1 fruit fly cellular context compared by ENCODE assay signal in genomic region chrX:1991843-1992242, dm6.
TF ChIP-seq lines count a peak whose summit lies in the region.

No protein-coding gene starts in this region.

TF ChIP-seq in whole organism, embryonic, 481 proteins besides CTCF, POLR2A, EP300 and RAD21 (continued from another document and continues in another):
- no peak for TF ChIP-seq sug (tag; optimal IDR thresholded peaks at IDR 0.05; lab: Kevin White, UChicago)
- TF ChIP-seq rib (GFP tag; IDR thresholded peaks at IDR 0.05; lab: Robert Waterston, UW) = no peak
- no peak for TF ChIP-seq Fer2 (tag; optimal IDR thresholded peaks at IDR 0.05; lab: Kevin White, UChicago)
- TF ChIP-seq Deaf1 (tag; optimal IDR thresholded peaks at IDR 0.05; lab: Kevin White, UChicago) = peak; percentile 89
- TF ChIP-seq CHES-1-like (GFP tag; optimal IDR thresholded peaks at IDR 0.05; lab: Kevin White, UChicago) = no peak
- no peak for TF ChIP-seq unc-4 (GFP tag; IDR thresholded peaks at IDR 0.05; lab: Robert Waterston, UW; ENCODE audit: partially characterized antibody)
- 0 out of 3 replicates have a peak, but pooled peaks have one; percentile 33 for TF ChIP-seq zen2 (GFP tag; IDR thresholded peaks at IDR 0.05; lab: Robert Waterston, UW; ENCODE audit: partially characterized antibody)
- TF ChIP-seq esg (GFP tag; conservative IDR thresholded peaks at IDR 0.05; lab: Robert Waterston, UW) = no peak
- no peak for TF ChIP-seq Oaz (GFP tag; IDR thresholded peaks at IDR 0.05; lab: Robert Waterston, UW)
- TF ChIP-seq org-1 (GFP tag; optimal IDR thresholded peaks at IDR 0.05; lab: Kevin White, UChicago) = no peak
- no peak for TF ChIP-seq cato (GFP tag; optimal IDR thresholded peaks at IDR 0.05; lab: Kevin White, UChicago; ENCODE audit: borderline replicate concordance)
- TF ChIP-seq CG11456 (GFP tag; IDR thresholded peaks at IDR 0.05; lab: Robert Waterston, UW) = no peak
- peak; percentile 8 for TF ChIP-seq D19A (tag; optimal IDR thresholded peaks at IDR 0.05; lab: Kevin White, UChicago)
- TF ChIP-seq shn (GFP tag; optimal IDR thresholded peaks at IDR 0.05; lab: Kevin White, UChicago) = no peak
- TF ChIP-seq CG16815 (GFP tag; optimal IDR thresholded peaks at IDR 0.05; lab: Kevin White, UChicago) = no peak
- TF ChIP-seq CG10321 (GFP tag; IDR thresholded peaks at IDR 0.05; lab: Robert Waterston, UW) = no peak
- no peak for TF ChIP-seq CG1647 (GFP tag; optimal IDR thresholded peaks at IDR 0.05; lab: Kevin White, UChicago)
- TF ChIP-seq row (GFP tag; IDR thresholded peaks at IDR 0.05; lab: Robert Waterston, UW) = 0 out of 3 replicates have a peak, but pooled peaks have one; percentile 11
- TF ChIP-seq sqz (GFP tag; optimal IDR thresholded peaks at IDR 0.05; lab: Kevin White, UChicago) = peak; percentile 71
- no peak for TF ChIP-seq HLHmδ (GFP tag; optimal IDR thresholded peaks at IDR 0.05; lab: Kevin White, UChicago)
- TF ChIP-seq hkb (optimal IDR thresholded peaks at IDR 0.05; lab: Kevin White, UChicago) = no peak
- TF ChIP-seq hkb (GFP tag; IDR thresholded peaks at IDR 0.05; lab: Robert Waterston, UW) = no peak
- no peak for TF ChIP-seq CG10366 (GFP tag; IDR thresholded peaks at IDR 0.05; lab: Robert Waterston, UW)
- no peak for TF ChIP-seq CG14014 (GFP tag; IDR thresholded peaks at IDR 0.05; lab: Robert Waterston, UW)
- no peak for TF ChIP-seq CG15601 (tag; optimal IDR thresholded peaks at IDR 0.05; lab: Kevin White, UChicago)
- no peak for TF ChIP-seq Taf1 (GFP tag; IDR thresholded peaks at IDR 0.05; lab: Robert Waterston, UW)
- TF ChIP-seq Six4 (GFP tag; optimal IDR thresholded peaks at IDR 0.05; lab: Kevin White, UChicago) = no peak
- no peak for TF ChIP-seq dmrt99B (tag; optimal IDR thresholded peaks at IDR 0.05; lab: Kevin White, UChicago)
- TF ChIP-seq fd102C (GFP tag; optimal IDR thresholded peaks at IDR 0.05; lab: Kevin White, UChicago) = no peak
- peak; percentile 99 for TF ChIP-seq Adf1 (GFP tag; IDR thresholded peaks at IDR 0.05; lab: Robert Waterston, UW)
- no peak for TF ChIP-seq CG12659 (GFP tag; optimal IDR thresholded peaks at IDR 0.05; lab: Kevin White, UChicago)
- TF ChIP-seq schlank (tag; optimal IDR thresholded peaks at IDR 0.05; lab: Kevin White, UChicago) = no peak
- TF ChIP-seq MESR4 (GFP tag; optimal IDR thresholded peaks at IDR 0.05; lab: Kevin White, UChicago) = no peak
- no peak for TF ChIP-seq vfl (GFP tag; optimal IDR thresholded peaks at IDR 0.05; lab: Kevin White, UChicago)
- no peak for TF ChIP-seq bigmax (GFP tag; optimal IDR thresholded peaks at IDR 0.05; lab: Kevin White, UChicago)
- TF ChIP-seq emc (GFP tag; optimal IDR thresholded peaks at IDR 0.05; lab: Kevin White, UChicago) = no peak
- TF ChIP-seq Doc3 (GFP tag; IDR thresholded peaks at IDR 0.05; lab: Robert Waterston, UW; ENCODE audit: partially characterized antibody) = no peak
- peak; percentile 43 for TF ChIP-seq Nf-YB (GFP tag; optimal IDR thresholded peaks at IDR 0.05; lab: Kevin White, UChicago)
- no peak for TF ChIP-seq CG17361 (GFP tag; IDR thresholded peaks at IDR 0.05; lab: Robert Waterston, UW)
- no peak for TF ChIP-seq CG17829 (tag; optimal IDR thresholded peaks at IDR 0.05; lab: Kevin White, UChicago)
- no peak for TF ChIP-seq pan (optimal IDR thresholded peaks at IDR 0.05; lab: Kevin White, UChicago)
- no peak for TF ChIP-seq pan (GFP tag; optimal IDR thresholded peaks at IDR 0.05 in 1 of 2, IDR thresholded peaks at IDR 0.05 in 1 of 2)
- TF ChIP-seq az2 (GFP tag; optimal IDR thresholded peaks at IDR 0.05; lab: Kevin White, UChicago) = no peak
- no peak for TF ChIP-seq BtbVII (GFP tag; optimal IDR thresholded peaks at IDR 0.05; lab: Kevin White, UChicago)
- peak; percentile 99 for TF ChIP-seq Blimp-1 (GFP tag; optimal IDR thresholded peaks at IDR 0.05; lab: Kevin White, UChicago)
- no peak for TF ChIP-seq MTF-1 (GFP tag; optimal IDR thresholded peaks at IDR 0.05; lab: Kevin White, UChicago; ENCODE audit: borderline replicate concordance)
- TF ChIP-seq knrl (GFP tag; IDR thresholded peaks at IDR 0.05; lab: Robert Waterston, UW; ENCODE audit: partially characterized antibody) = no peak
- no peak for TF ChIP-seq ro (GFP tag; IDR thresholded peaks at IDR 0.05; lab: Robert Waterston, UW)
- no peak for TF ChIP-seq Lpt (GFP tag; optimal IDR thresholded peaks at IDR 0.05; lab: Kevin White, UChicago)
- no peak for TF ChIP-seq Usf (GFP tag; optimal IDR thresholded peaks at IDR 0.05; lab: Kevin White, UChicago)
- peak in 1 of 2 experiments; percentile 12 for TF ChIP-seq bsh (GFP tag; optimal IDR thresholded peaks at IDR 0.05; lab: Kevin White, UChicago)
- TF ChIP-seq bbx (GFP tag; IDR thresholded peaks at IDR 0.05; lab: Robert Waterston, UW; ENCODE audit: partially characterized antibody) = peak; percentile 19; the same call in 1 of the 2 replicates
- TF ChIP-seq ham (GFP tag; IDR thresholded peaks at IDR 0.05; lab: Robert Waterston, UW) = no peak
- TF ChIP-seq CG15696 (tag; optimal IDR thresholded peaks at IDR 0.05; lab: Kevin White, UChicago) = no peak
- no peak for TF ChIP-seq CG4282 (GFP tag; optimal IDR thresholded peaks at IDR 0.05; lab: Kevin White, UChicago)
- no peak for TF ChIP-seq jigr1 (GFP tag; IDR thresholded peaks at IDR 0.05; lab: Robert Waterston, UW)
- no peak for TF ChIP-seq ap (GFP tag; IDR thresholded peaks at IDR 0.05; lab: Robert Waterston, UW)
- TF ChIP-seq CG7372 (GFP tag; IDR thresholded peaks at IDR 0.05; lab: Robert Waterston, UW) = no peak
- TF ChIP-seq CG16779 (GFP tag; IDR thresholded peaks at IDR 0.05; lab: Robert Waterston, UW) = no peak
- TF ChIP-seq CG11247 (GFP tag; IDR thresholded peaks at IDR 0.05; lab: Robert Waterston, UW) = no peak
- TF ChIP-seq CG4707 (GFP tag; optimal IDR thresholded peaks at IDR 0.05; lab: Kevin White, UChicago) = no peak
- TF ChIP-seq CG15073 (GFP tag; optimal IDR thresholded peaks at IDR 0.05; lab: Kevin White, UChicago) = no peak
- no peak for TF ChIP-seq CG34224 (GFP tag; IDR thresholded peaks at IDR 0.05; lab: Robert Waterston, UW; ENCODE audit: partially characterized antibody)
- TF ChIP-seq bowl (GFP tag; IDR thresholded peaks at IDR 0.05; lab: Robert Waterston, UW) = no peak
- no peak for TF ChIP-seq CG32772 (GFP tag; IDR thresholded peaks at IDR 0.05; lab: Robert Waterston, UW)
- TF ChIP-seq CG17612 (GFP tag; IDR thresholded peaks at IDR 0.05; lab: Robert Waterston, UW) = no peak
- TF ChIP-seq CG11723 (GFP tag; optimal IDR thresholded peaks at IDR 0.05; lab: Kevin White, UChicago) = no peak
- TF ChIP-seq zfh1 (GFP tag; IDR thresholded peaks at IDR 0.05; lab: Robert Waterston, UW) = no peak
- TF ChIP-seq Med (GFP tag; lab: Kevin White, UChicago) = no peak
- TF ChIP-seq pros (GFP tag; optimal IDR thresholded peaks at IDR 0.05; lab: Kevin White, UChicago) = no peak
- peak; percentile 29 for TF ChIP-seq odd (GFP tag; optimal IDR thresholded peaks at IDR 0.05; lab: Kevin White, UChicago)
- TF ChIP-seq hbn (GFP tag; IDR thresholded peaks at IDR 0.05; lab: Robert Waterston, UW; ENCODE audit: partially characterized antibody) = no peak
- peak; percentile 98 for TF ChIP-seq crol (GFP tag; IDR thresholded peaks at IDR 0.05; lab: Robert Waterston, UW)
- TF ChIP-seq sima (GFP tag; optimal IDR thresholded peaks at IDR 0.05; lab: Kevin White, UChicago) = no peak
- no peak for TF ChIP-seq CG4854 (GFP tag; optimal IDR thresholded peaks at IDR 0.05; lab: Kevin White, UChicago)
- TF ChIP-seq ttk (GFP tag; IDR thresholded peaks at IDR 0.05; lab: Robert Waterston, UW) = no peak
- TF ChIP-seq CG10147 (GFP tag; optimal IDR thresholded peaks at IDR 0.05; lab: Kevin White, UChicago) = no peak
- TF ChIP-seq CG15011 (GFP tag; optimal IDR thresholded peaks at IDR 0.05; lab: Kevin White, UChicago) = no peak
- TF ChIP-seq tio (GFP tag; optimal IDR thresholded peaks at IDR 0.05; lab: Kevin White, UChicago) = no peak
- TF ChIP-seq sens (GFP tag; lab: Kevin White, UChicago) = peak; percentile 62
- TF ChIP-seq CG5953 (GFP tag; IDR thresholded peaks at IDR 0.05; lab: Robert Waterston, UW) = no peak
- TF ChIP-seq Bteb2 (GFP tag; optimal IDR thresholded peaks at IDR 0.05; lab: Kevin White, UChicago) = no peak
- TF ChIP-seq wor (GFP tag; IDR thresholded peaks at IDR 0.05; lab: Robert Waterston, UW) = no peak
- TF ChIP-seq CG1024 (GFP tag; IDR thresholded peaks at IDR 0.05; lab: Robert Waterston, UW) = no peak
- no peak for TF ChIP-seq CG6683 (GFP tag; optimal IDR thresholded peaks at IDR 0.05; lab: Kevin White, UChicago)
- no peak for TF ChIP-seq mirr (GFP tag; optimal IDR thresholded peaks at IDR 0.05; lab: Kevin White, UChicago)
- no peak for TF ChIP-seq kah (GFP tag; optimal IDR thresholded peaks at IDR 0.05; lab: Kevin White, UChicago)
- TF ChIP-seq C15 (GFP tag; IDR thresholded peaks at IDR 0.05; lab: Robert Waterston, UW) = no peak
- TF ChIP-seq gsb-n (tag; optimal IDR thresholded peaks at IDR 0.05; lab: Kevin White, UChicago) = no peak
- TF ChIP-seq ci (GFP tag; IDR thresholded peaks at IDR 0.05; lab: Robert Waterston, UW) = no peak
- TF ChIP-seq inv (GFP tag; IDR thresholded peaks at IDR 0.05; lab: Robert Waterston, UW; ENCODE audit: partially characterized antibody) = no peak
- no peak for TF ChIP-seq Camta (GFP tag; optimal IDR thresholded peaks at IDR 0.05; lab: Kevin White, UChicago)
- no peak for TF ChIP-seq CG6854 (GFP tag; optimal IDR thresholded peaks at IDR 0.05; lab: Kevin White, UChicago)
- TF ChIP-seq otp (GFP tag; IDR thresholded peaks at IDR 0.05; lab: Robert Waterston, UW) = no peak
- no peak for TF ChIP-seq phol (tag; optimal IDR thresholded peaks at IDR 0.05; lab: Kevin White, UChicago)
- no peak for TF ChIP-seq CG12155 (GFP tag; optimal IDR thresholded peaks at IDR 0.05; lab: Kevin White, UChicago)
- TF ChIP-seq ara (GFP tag; IDR thresholded peaks at IDR 0.05; lab: Robert Waterston, UW) = no peak
- TF ChIP-seq sc (optimal IDR thresholded peaks at IDR 0.05; lab: Kevin White, UChicago) = no peak
- no peak for TF ChIP-seq sc (GFP tag; optimal IDR thresholded peaks at IDR 0.05; lab: Kevin White, UChicago)
- TF ChIP-seq Max (GFP tag; optimal IDR thresholded peaks at IDR 0.05; lab: Kevin White, UChicago) = no peak
- no peak for TF ChIP-seq CG18476 (GFP tag; optimal IDR thresholded peaks at IDR 0.05; lab: Kevin White, UChicago)
- no peak for TF ChIP-seq tap (tag; optimal IDR thresholded peaks at IDR 0.05; lab: Kevin White, UChicago)
- TF ChIP-seq CG18011 (GFP tag; optimal IDR thresholded peaks at IDR 0.05; lab: Kevin White, UChicago) = no peak
- no peak for TF ChIP-seq p53 (GFP tag; optimal IDR thresholded peaks at IDR 0.05; lab: Kevin White, UChicago)
- no peak for TF ChIP-seq CG12391 (tag; optimal IDR thresholded peaks at IDR 0.05; lab: Kevin White, UChicago)
- no peak for TF ChIP-seq prd (optimal IDR thresholded peaks at IDR 0.05; lab: Kevin White, UChicago)
- no peak for TF ChIP-seq prd (GFP tag; IDR thresholded peaks at IDR 0.05; lab: Robert Waterston, UW)
- TF ChIP-seq CG9215 (GFP tag; IDR thresholded peaks at IDR 0.05; lab: Robert Waterston, UW) = no peak
- no peak for TF ChIP-seq br (optimal IDR thresholded peaks at IDR 0.05; lab: Kevin White, UChicago)
- no peak for TF ChIP-seq Neu2 (GFP tag; optimal IDR thresholded peaks at IDR 0.05; lab: Kevin White, UChicago; ENCODE audit: borderline replicate concordance)
- TF ChIP-seq Hmr (GFP tag; optimal IDR thresholded peaks at IDR 0.05; lab: Kevin White, UChicago) = no peak
- no peak for TF ChIP-seq PHDP (tag; optimal IDR thresholded peaks at IDR 0.05; lab: Kevin White, UChicago)
- no peak for TF ChIP-seq CG18764 (GFP tag; optimal IDR thresholded peaks at IDR 0.05; lab: Kevin White, UChicago)
- no peak for TF ChIP-seq NfI (GFP tag; optimal IDR thresholded peaks at IDR 0.05; lab: Kevin White, UChicago)
- no peak for TF ChIP-seq mam (GFP tag; optimal IDR thresholded peaks at IDR 0.05; lab: Kevin White, UChicago)
- TF ChIP-seq Ets65A (GFP tag; lab: Kevin White, UChicago) = no peak
- no peak for TF ChIP-seq fd96Cb (tag; optimal IDR thresholded peaks at IDR 0.05; lab: Kevin White, UChicago)
- no peak for TF ChIP-seq slbo (GFP tag; IDR thresholded peaks at IDR 0.05; lab: Robert Waterston, UW)
- TF ChIP-seq CG8765 (GFP tag; IDR thresholded peaks at IDR 0.05; lab: Robert Waterston, UW) = no peak
- TF ChIP-seq CG9876 (GFP tag; optimal IDR thresholded peaks at IDR 0.05; lab: Kevin White, UChicago) = no peak
- no peak for TF ChIP-seq Sin3A (optimal IDR thresholded peaks at IDR 0.05; lab: Kevin White, UChicago)
- no peak for TF ChIP-seq CG10565 (GFP tag; optimal IDR thresholded peaks at IDR 0.05; lab: Kevin White, UChicago)
- TF ChIP-seq CG33213 (GFP tag; optimal IDR thresholded peaks at IDR 0.05; lab: Kevin White, UChicago) = no peak
- TF ChIP-seq CG14965 (GFP tag; optimal IDR thresholded peaks at IDR 0.05; lab: Kevin White, UChicago; ENCODE audit: borderline replicate concordance) = no peak
- no peak for TF ChIP-seq vvl (GFP tag; IDR thresholded peaks at IDR 0.05; lab: Robert Waterston, UW)
- TF ChIP-seq Nf-YA (GFP tag; IDR thresholded peaks at IDR 0.05; lab: Robert Waterston, UW) = no peak
- no peak for TF ChIP-seq CG7556 (GFP tag; optimal IDR thresholded peaks at IDR 0.05; lab: Kevin White, UChicago)
- 0 out of 4 replicates have a peak, but pooled peaks have one; percentile 22 for TF ChIP-seq Dll (GFP tag; IDR thresholded peaks at IDR 0.05; lab: Robert Waterston, UW; ENCODE audit: partially characterized antibody)
- no peak for TF ChIP-seq CG11504 (tag; optimal IDR thresholded peaks at IDR 0.05; lab: Kevin White, UChicago)
- no peak for TF ChIP-seq Rx (GFP tag; IDR thresholded peaks at IDR 0.05; lab: Robert Waterston, UW)
- TF ChIP-seq sr (GFP tag; IDR thresholded peaks at IDR 0.05; lab: Robert Waterston, UW) = no peak
- TF ChIP-seq CG3407 (GFP tag; optimal IDR thresholded peaks at IDR 0.05; lab: Kevin White, UChicago) = no peak
- TF ChIP-seq Pdp1 (GFP tag; optimal IDR thresholded peaks at IDR 0.05; lab: Kevin White, UChicago) = peak in 1 of 2 experiments; percentile 72
- TF ChIP-seq sob (GFP tag; IDR thresholded peaks at IDR 0.05; lab: Robert Waterston, UW) = no peak
- TF ChIP-seq tll (GFP tag; optimal IDR thresholded peaks at IDR 0.05; lab: Kevin White, UChicago) = no peak
- no peak for TF ChIP-seq Gsc (GFP tag; IDR thresholded peaks at IDR 0.05; lab: Robert Waterston, UW)
- no peak for TF ChIP-seq pnt (GFP tag; optimal IDR thresholded peaks at IDR 0.05; lab: Kevin White, UChicago)
- no peak for TF ChIP-seq ranshi (GFP tag; IDR thresholded peaks at IDR 0.05; lab: Robert Waterston, UW)
- no peak for TF ChIP-seq nerfin-2 (GFP tag; IDR thresholded peaks at IDR 0.05; lab: Robert Waterston, UW; ENCODE audit: partially characterized antibody)
- TF ChIP-seq sens-2 (GFP tag; IDR thresholded peaks at IDR 0.05; lab: Robert Waterston, UW) = no peak
